Worm (Caenorhabditis elegans) whole organism, midembryonic: Measurements from ENCODE around the gene C16C10.13.

Experiments
- T22C8.4 ChIP-seq: fragments of 200-800 bp; sonication (Bioruptor generic); IDR thresholded peaks from 2 replicates; pipeline ENCODE4 v1.3.6; 2022; ENCODE audit warnings: missing genetic modification characterization, missing compliant biosample characterization
- cog-1 ChIP-seq: sonication (generic microtip); optimal IDR thresholded peaks from 2 replicates; lab custom pipeline; 2016; ENCODE audit warnings: missing genetic modification characterization, missing compliant biosample characterization
- flt-1 ChIP-seq: fragments of 200-800 bp; sonication (Bioruptor generic); IDR thresholded peaks from 2 replicates; pipeline ENCODE4 v1.3.6; 2022; ENCODE audit warnings: missing genetic modification characterization, missing compliant biosample characterization
- klf-2 ChIP-seq: fragments of 200-800 bp; sonication (Bioruptor generic); conservative IDR thresholded peaks from 2 replicates; pipeline ENCODE4 v1.3.6; 2022; ENCODE audit warnings: missing genetic modification reagents, missing genetic modification characterization, missing compliant biosample characterization
- med-1 ChIP-seq: sonication (generic microtip); optimal IDR thresholded peaks from 2 replicates; lab custom pipeline; 2017; ENCODE audit warnings: missing genetic modification characterization, mild to moderate bottlenecking, missing compliant biosample characterization, antibody characterized with exemption, missing genetic modification reagents; ENCODE audit not compliant: insufficient read depth

DNA sequence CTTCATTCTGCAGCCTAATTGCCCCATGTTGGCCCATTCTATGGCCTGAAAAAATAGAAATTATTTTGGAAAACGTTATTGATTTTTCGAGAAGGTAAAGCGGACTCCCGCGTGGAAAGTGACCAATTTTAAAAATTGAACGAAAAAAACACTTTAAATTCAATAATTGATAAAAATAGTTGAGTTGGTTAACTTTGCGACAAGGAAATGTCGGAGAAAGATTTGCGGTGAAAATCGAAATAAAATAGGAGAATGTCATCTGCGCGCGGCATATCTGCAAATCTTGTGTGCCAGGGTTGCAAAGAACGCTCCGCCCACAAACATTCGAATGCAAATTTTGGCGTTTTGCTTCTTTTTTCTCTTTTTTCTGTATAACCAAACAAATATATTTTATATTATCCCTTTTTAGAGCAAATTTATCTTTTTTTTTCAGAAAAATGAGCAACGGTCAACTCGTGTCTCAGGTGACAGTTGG is 5.3 kb upstream of the C16C10.13 start, which contains the start of the genes rnf-121 and C16C10.4:
- TF ChIP-seq med-1 (GFP tag; lab: Kevin White, UChicago) (peak; percentile 98), klf-2 (GFP tag; lab: Robert Waterston, UW) (peak; percentile 93), flt-1 (GFP tag; lab: Robert Waterston, UW) (peak; percentile 95), cog-1 (peak; percentile 63), T22C8.4 (GFP tag; lab: Robert Waterston, UW) (peak; percentile 65)
